Worm (Caenorhabditis elegans): Measurements from ENCODE around the gene Y55F3AM.11.

The Y55F3AM.11 gene

DNA sequence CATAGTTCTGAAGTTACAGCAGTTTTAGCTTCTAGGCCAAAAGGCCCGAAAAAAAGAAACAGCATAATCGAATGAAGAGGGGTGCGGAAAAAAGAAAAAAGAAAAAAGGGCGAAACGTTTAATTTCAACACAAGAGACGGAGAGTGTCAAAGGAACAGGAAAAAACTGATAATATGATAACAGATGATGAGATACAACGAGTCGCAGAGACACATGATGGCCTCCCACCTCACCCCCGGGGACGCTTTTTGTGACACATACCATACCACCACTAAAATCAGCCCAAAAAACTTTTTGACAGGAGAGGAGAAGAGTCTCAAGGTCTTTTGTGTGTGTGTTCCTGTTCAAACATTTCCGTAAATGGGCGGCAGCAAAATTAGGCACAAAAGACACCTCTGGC is 9.1 kb downstream of the Y55F3AM.11 start:
- TF ChIP-seq nhr-25 (tag; optimal IDR thresholded peaks at IDR 0.05), result peak; percentile 19
- TF ChIP-seq nhr-237 (tag; optimal IDR thresholded peaks at IDR 0.05), result no peak
- no peak for TF ChIP-seq skn-1 (tag; optimal IDR thresholded peaks at IDR 0.05)
- no peak for TF ChIP-seq nhr-23 (tag; optimal IDR thresholded peaks at IDR 0.05)
- TF ChIP-seq ztf-4 (tag; optimal IDR thresholded peaks at IDR 0.05), result no peak
- no peak for TF ChIP-seq ztf-11 (tag; optimal IDR thresholded peaks at IDR 0.05)
- no peak for TF ChIP-seq ama-1 (optimal IDR thresholded peaks at IDR 0.05)
- TF ChIP-seq sem-4 (tag; optimal IDR thresholded peaks at IDR 0.05), result no peak
- no peak for TF ChIP-seq elt-3 (tag; optimal IDR thresholded peaks at IDR 0.05)
- TF ChIP-seq lin-13 (GFP tag; optimal IDR thresholded peaks at IDR 0.05), result no peak
- peak; percentile 20 for TF ChIP-seq gmeb-1 (tag; optimal IDR thresholded peaks at IDR 0.05)
- no peak for TF ChIP-seq snpc-4 (tag; optimal IDR thresholded peaks at IDR 0.05)
- no peak for TF ChIP-seq nhr-6 (tag; optimal IDR thresholded peaks at IDR 0.05)
- TF ChIP-seq nhr-12 (tag; optimal IDR thresholded peaks at IDR 0.05), result no peak
- TF ChIP-seq lsy-2 (tag; optimal IDR thresholded peaks at IDR 0.05), result no peak
- no peak for TF ChIP-seq sma-3 (GFP tag; optimal IDR thresholded peaks at IDR 0.05)
- TF ChIP-seq ceh-16 (tag; optimal IDR thresholded peaks at IDR 0.05), result no peak
- no peak for TF ChIP-seq nhr-77 (tag; optimal IDR thresholded peaks at IDR 0.05)
- peak; percentile 52 for TF ChIP-seq crh-2 (tag; optimal IDR thresholded peaks at IDR 0.05)
- TF ChIP-seq unc-62 (GFP tag; optimal IDR thresholded peaks at IDR 0.05), result no peak
- no peak for TF ChIP-seq aly-2 (tag; optimal IDR thresholded peaks at IDR 0.05)
- TF ChIP-seq C34F6.9 (tag; optimal IDR thresholded peaks at IDR 0.05), result peak; percentile 5
- peak; percentile 3 for TF ChIP-seq sma-9 (GFP tag; optimal IDR thresholded peaks at IDR 0.05)
- TF ChIP-seq sma-9 (tag; optimal IDR thresholded peaks at IDR 0.05), result no peak
- TF ChIP-seq Y55F3AM.14 (GFP tag; optimal IDR thresholded peaks at IDR 0.05), result no peak
- no peak for TF ChIP-seq R02D3.7 (tag; optimal IDR thresholded peaks at IDR 0.05)
- TF ChIP-seq fos-1 (tag; optimal IDR thresholded peaks at IDR 0.05), result peak; percentile 92
- no peak for TF ChIP-seq alr-1 (tag; optimal IDR thresholded peaks at IDR 0.05)
- TF ChIP-seq ZK546.5 (tag; optimal IDR thresholded peaks at IDR 0.05), result no peak
- TF ChIP-seq blmp-1 (tag; optimal IDR thresholded peaks at IDR 0.05; ENCODE audit: insufficient read depth), result no peak
- no peak for TF ChIP-seq dmd-4 (tag; optimal IDR thresholded peaks at IDR 0.05)
- no peak for TF ChIP-seq mbf-1 (tag; optimal IDR thresholded peaks at IDR 0.05)

DNA sequence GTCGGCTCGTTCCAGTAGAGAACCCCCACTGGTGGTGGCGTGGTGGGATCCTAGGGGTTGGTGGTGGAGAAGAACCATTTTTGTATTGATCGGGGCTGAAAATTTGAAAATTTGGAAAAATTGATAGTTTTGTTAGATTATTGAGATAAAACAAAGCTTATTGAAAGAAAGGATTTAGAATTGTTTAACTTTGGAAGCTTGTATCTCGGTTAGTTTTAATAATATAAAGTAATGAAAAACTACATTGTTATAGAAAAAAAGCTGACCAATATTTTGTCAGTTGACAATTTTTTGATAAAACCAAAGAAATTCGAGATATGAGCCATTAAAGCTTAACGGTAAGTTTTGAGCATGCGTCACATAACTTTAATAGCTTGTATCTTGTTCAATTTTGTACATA is 14.2 kb downstream of the Y55F3AM.11 start, which contains the start of gene abhd-14:
abhd-14 (minus strand) TSS at position 101 of the 400 bp plus-strand sequence.
- TF ChIP-seq ama-1 (optimal IDR thresholded peaks at IDR 0.05), result no peak
- no peak for TF ChIP-seq lsy-2 (tag; optimal IDR thresholded peaks at IDR 0.05)
- TF ChIP-seq ZK546.5 (tag; optimal IDR thresholded peaks at IDR 0.05), result no peak
- no peak for TF ChIP-seq alr-1 (tag; optimal IDR thresholded peaks at IDR 0.05)
- TF ChIP-seq elt-3 (tag; optimal IDR thresholded peaks at IDR 0.05), result no peak
- no peak for TF ChIP-seq snpc-4 (tag; optimal IDR thresholded peaks at IDR 0.05)
- no peak for TF ChIP-seq nhr-129 (tag; optimal IDR thresholded peaks at IDR 0.05)
- TF ChIP-seq ztf-4 (tag; optimal IDR thresholded peaks at IDR 0.05), result no peak
- no peak for TF ChIP-seq ceh-82 (tag; optimal IDR thresholded peaks at IDR 0.05)
- TF ChIP-seq C34F6.9 (tag; optimal IDR thresholded peaks at IDR 0.05), result no peak
- no peak for TF ChIP-seq nhr-6 (tag; optimal IDR thresholded peaks at IDR 0.05)
- no peak for TF ChIP-seq unc-62 (GFP tag; optimal IDR thresholded peaks at IDR 0.05)
- TF ChIP-seq sem-4 (tag; optimal IDR thresholded peaks at IDR 0.05), result no peak
- TF ChIP-seq mbf-1 (tag; optimal IDR thresholded peaks at IDR 0.05), result no peak
- TF ChIP-seq crh-2 (tag; optimal IDR thresholded peaks at IDR 0.05), result no peak
- no peak for TF ChIP-seq aly-2 (tag; optimal IDR thresholded peaks at IDR 0.05)

DNA sequence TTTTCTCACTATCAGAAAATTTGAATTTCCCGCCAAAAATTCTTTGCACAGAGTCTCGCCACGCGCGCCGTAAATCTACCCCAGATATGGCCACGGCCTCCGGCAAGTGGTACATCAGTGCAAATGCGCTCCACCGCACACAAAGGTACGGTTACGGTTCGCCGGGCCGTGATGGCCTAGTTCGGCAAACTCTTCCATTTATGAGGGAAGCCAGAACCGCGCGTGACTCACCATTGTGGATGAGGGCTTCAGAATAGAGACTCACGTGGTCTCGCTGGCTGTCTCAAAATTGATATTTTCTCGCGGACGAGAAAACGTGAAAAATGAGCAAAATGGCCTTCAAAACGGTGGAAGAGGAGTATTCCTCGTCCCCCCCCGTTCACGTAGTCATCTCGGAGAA is 24.4 kb downstream of the Y55F3AM.11 start:
- TF ChIP-seq sma-3 (GFP tag; optimal IDR thresholded peaks at IDR 0.05), result no peak
- TF ChIP-seq unc-62 (GFP tag; optimal IDR thresholded peaks at IDR 0.05), result no peak
- no peak for TF ChIP-seq blmp-1 (tag; optimal IDR thresholded peaks at IDR 0.05; ENCODE audit: insufficient read depth)
- TF ChIP-seq ztf-1 (GFP tag; conservative IDR thresholded peaks at IDR 0.05), result no peak
- TF ChIP-seq elt-3 (tag; optimal IDR thresholded peaks at IDR 0.05), result no peak
- TF ChIP-seq sem-4 (tag; optimal IDR thresholded peaks at IDR 0.05), result no peak
- TF ChIP-seq R02D3.7 (tag; optimal IDR thresholded peaks at IDR 0.05), result no peak
- TF ChIP-seq mab-5 (tag; optimal IDR thresholded peaks at IDR 0.05), result no peak
- TF ChIP-seq elt-1 (tag; optimal IDR thresholded peaks at IDR 0.05), result no peak
- TF ChIP-seq ceh-16 (tag; optimal IDR thresholded peaks at IDR 0.05), result no peak
- TF ChIP-seq skn-1 (tag; optimal IDR thresholded peaks at IDR 0.05), result no peak
- no peak for TF ChIP-seq mdl-1 (tag; optimal IDR thresholded peaks at IDR 0.05)
- no peak for TF ChIP-seq Y55F3AM.14 (GFP tag; optimal IDR thresholded peaks at IDR 0.05)
- no peak for TF ChIP-seq nhr-23 (tag; optimal IDR thresholded peaks at IDR 0.05)
- TF ChIP-seq nhr-10 (tag; optimal IDR thresholded peaks at IDR 0.05), result no peak
- no peak for TF ChIP-seq nhr-6 (tag; optimal IDR thresholded peaks at IDR 0.05)
- no peak for TF ChIP-seq ama-1 (optimal IDR thresholded peaks at IDR 0.05)
- TF ChIP-seq gmeb-1 (tag; optimal IDR thresholded peaks at IDR 0.05), result no peak
- TF ChIP-seq lsy-2 (tag; optimal IDR thresholded peaks at IDR 0.05), result no peak
